Fruit fly (Drosophila melanogaster) whole organism, embryonic: ENCODE measurements around the gene zen.
A peak's percentile ranks its signal among the peaks of the same experiment; 100 is the strongest.

Source experiments
- ATbp ChIP-seq: fragments of 200-800 bp; sonication (Bioruptor generic); optimal IDR thresholded peaks from 2 replicates; lab custom pipeline; 2017; ENCODE audit warnings: missing biosample characterization, mild to moderate bottlenecking, missing genetic modification characterization, missing genetic modification reagents
- Abd-B ChIP-seq: fragments of 200-800 bp; sonication (Bioruptor generic); optimal IDR thresholded peaks from 2 replicates; lab custom pipeline; 2018; ENCODE audit warnings: missing biosample characterization, mild to moderate bottlenecking, missing genetic modification characterization, moderate library complexity
- Bgb ChIP-seq: fragments of 200-800 bp; sonication (Bioruptor generic); IDR thresholded peaks from 2 replicates; pipeline ENCODE4 v1.3.6; 2022; ENCODE audit warnings: missing biosample characterization, missing genetic modification characterization; ENCODE audit not compliant: partially characterized antibody
- CG10959 ChIP-seq: fragments of 200-800 bp; sonication (Bioruptor generic); IDR thresholded peaks from 2 replicates; pipeline ENCODE4 v1.3.6; 2022; ENCODE audit warnings: missing biosample characterization, missing genetic modification characterization
- CG11247 ChIP-seq: fragments of 200-800 bp; sonication (Bioruptor generic); IDR thresholded peaks from 2 replicates; pipeline ENCODE4 v1.3.6; 2022; ENCODE audit warnings: missing biosample characterization, missing genetic modification characterization
- CG11723 ChIP-seq: fragments of 200-800 bp; sonication (Bioruptor generic); optimal IDR thresholded peaks from 2 replicates; lab custom pipeline; 2017; ENCODE audit warnings: missing biosample characterization, mild to moderate bottlenecking, missing genetic modification characterization
- CG14050 ChIP-seq: fragments of 200-800 bp; sonication (Bioruptor generic); IDR thresholded peaks from 3 replicates; pipeline ENCODE4 v1.3.6; 2022; ENCODE audit warnings: missing biosample characterization, missing genetic modification characterization
- CG14860 ChIP-seq: fragments of 200-800 bp; sonication (Bioruptor generic); IDR thresholded peaks from 3 replicates; pipeline ENCODE4 v1.3.6; 2022; ENCODE audit warnings: missing biosample characterization, missing genetic modification characterization; ENCODE audit not compliant: partially characterized antibody
- CG16813 ChIP-seq: fragments of 200-800 bp; sonication (Bioruptor generic); IDR thresholded peaks from 3 replicates; pipeline ENCODE4 v1.3.6; 2022; ENCODE audit warnings: missing biosample characterization, missing genetic modification characterization; ENCODE audit not compliant: partially characterized antibody
- CG16863 ChIP-seq: fragments of 200-800 bp; sonication (Bioruptor generic); optimal IDR thresholded peaks from 3 replicates; lab custom pipeline; 2016; ENCODE audit warnings: missing biosample characterization, missing genetic modification characterization
- CG17568 ChIP-seq: fragments of 200-800 bp; sonication (Bioruptor generic); optimal IDR thresholded peaks from 2 replicates; lab custom pipeline; 2018; ENCODE audit warnings: missing biosample characterization, mild to moderate bottlenecking, missing genetic modification characterization, moderate library complexity
- CG17829 ChIP-seq: fragments of 200-800 bp; optimal IDR thresholded peaks from 2 replicates; lab custom pipeline; 2019; ENCODE audit warnings: missing biosample characterization, mild to moderate bottlenecking, missing genetic modification characterization, moderate library complexity
- CG18262 ChIP-seq: fragments of 200-800 bp; optimal IDR thresholded peaks from 3 replicates; lab custom pipeline; 2019; ENCODE audit warnings: missing biosample characterization, mild to moderate bottlenecking, missing genetic modification characterization, moderate library complexity
- CG18619 ChIP-seq: fragments of 200-800 bp; sonication (Bioruptor generic); optimal IDR thresholded peaks from 3 replicates; lab custom pipeline; 2017; ENCODE audit warnings: missing biosample characterization, mild to moderate bottlenecking, missing genetic modification characterization
- CG2199 ChIP-seq: fragments of 200-800 bp; sonication (Bioruptor generic); IDR thresholded peaks from 3 replicates; pipeline ENCODE4 v1.3.6; 2022; ENCODE audit warnings: missing biosample characterization, missing genetic modification characterization
- CG30403 ChIP-seq: fragments of 200-800 bp; sonication (Bioruptor generic); optimal IDR thresholded peaks from 3 replicates; lab custom pipeline; 2016; ENCODE audit warnings: missing biosample characterization, missing genetic modification characterization
- CG3847 ChIP-seq: fragments of 200-800 bp; sonication (Bioruptor generic); IDR thresholded peaks from 2 replicates; pipeline ENCODE4 v1.3.6; 2022; ENCODE audit warnings: missing biosample characterization, missing genetic modification characterization
- CG6654 ChIP-seq: fragments of 200-800 bp; sonication (Bioruptor generic); optimal IDR thresholded peaks from 2 replicates; lab custom pipeline; 2017; ENCODE audit warnings: missing biosample characterization, mild to moderate bottlenecking, missing genetic modification characterization
- CG6765 ChIP-seq: fragments of 200-800 bp; sonication (Bioruptor generic); optimal IDR thresholded peaks from 3 replicates; lab custom pipeline; 2017; ENCODE audit warnings: missing biosample characterization, mild to moderate bottlenecking, missing genetic modification characterization
- CG8388 ChIP-seq: fragments of 200-800 bp; sonication (Bioruptor generic); optimal IDR thresholded peaks from 2 replicates; lab custom pipeline; 2019; ENCODE audit warnings: missing biosample characterization, mild to moderate bottlenecking, missing genetic modification characterization, moderate library complexity
- CG9727 ChIP-seq: fragments of 200-800 bp; sonication (Bioruptor generic); optimal IDR thresholded peaks from 3 replicates; lab custom pipeline; 2017; ENCODE audit warnings: missing biosample characterization, mild to moderate bottlenecking, missing genetic modification characterization
- CG9797 ChIP-seq: fragments of 200-800 bp; sonication (Bioruptor generic); optimal IDR thresholded peaks from 3 replicates; lab custom pipeline; 2018; ENCODE audit warnings: missing biosample characterization, mild to moderate bottlenecking, missing genetic modification characterization
- CG9817 ChIP-seq: fragments of 200-800 bp; sonication (Bioruptor generic); optimal IDR thresholded peaks from 2 replicates; lab custom pipeline; 2018; ENCODE audit warnings: missing biosample characterization, mild to moderate bottlenecking, missing genetic modification characterization, moderate library complexity
- CTCF ChIP-seq: fragments of 200-800 bp; sonication (Bioruptor generic); optimal IDR thresholded peaks from 2 replicates; lab custom pipeline; 2017; ENCODE audit warnings: missing biosample characterization, mild to moderate bottlenecking, missing genetic modification characterization, moderate library complexity
- Dek ChIP-seq: fragments of 200-800 bp; sonication (Bioruptor generic); optimal IDR thresholded peaks from 3 replicates; lab custom pipeline; 2019; ENCODE audit warnings: missing biosample characterization, mild to moderate bottlenecking, missing genetic modification characterization, moderate library complexity
- Dref ChIP-seq: fragments of 200-800 bp; sonication (Bioruptor generic); IDR thresholded peaks from 2 replicates; pipeline ENCODE4 v1.3.6; 2022; ENCODE audit warnings: missing biosample characterization, missing genetic modification characterization
- Ets97D ChIP-seq: fragments of 200-800 bp; sonication (Bioruptor generic); optimal IDR thresholded peaks from 3 replicates; lab custom pipeline; 2016; ENCODE audit warnings: missing biosample characterization, missing genetic modification characterization
- HLH3B ChIP-seq: fragments of 200-800 bp; sonication (Bioruptor generic); IDR thresholded peaks from 2 replicates; pipeline ENCODE4 v1.3.6; 2022; ENCODE audit warnings: missing biosample characterization, missing genetic modification characterization
- Kr ChIP-seq: fragments of 200-800 bp; sonication (Bioruptor generic); optimal IDR thresholded peaks from 2 replicates; lab custom pipeline; 2017; ENCODE audit warnings: missing biosample characterization, mild to moderate bottlenecking, missing genetic modification characterization
- MBD-R2 ChIP-seq: fragments of 200-800 bp; sonication (Bioruptor generic); IDR thresholded peaks from 2 replicates; pipeline ENCODE4 v1.3.6; 2022; ENCODE audit warnings: missing biosample characterization, missing genetic modification characterization
- Rfx ChIP-seq: fragments of 200-800 bp; sonication (Bioruptor generic); IDR thresholded peaks from 2 replicates; pipeline ENCODE4 v1.3.6; 2022; ENCODE audit warnings: missing biosample characterization, missing genetic modification characterization
- Sox100B ChIP-seq: fragments of 200-800 bp; sonication (Bioruptor generic); optimal IDR thresholded peaks from 3 replicates; lab custom pipeline; 2018; ENCODE audit warnings: missing biosample characterization, mild to moderate bottlenecking, missing genetic modification characterization
- Sry-δ ChIP-seq: fragments of 200-800 bp; sonication (Bioruptor generic); optimal IDR thresholded peaks from 2 replicates; lab custom pipeline; 2016; ENCODE audit warnings: missing biosample characterization, missing genetic modification characterization
- Ssrp ChIP-seq: fragments of 200-800 bp; sonication (Bioruptor generic); optimal IDR thresholded peaks from 2 replicates; lab custom pipeline; 2018; ENCODE audit warnings: missing biosample characterization, mild to moderate bottlenecking, missing genetic modification characterization, moderate library complexity
- ase ChIP-seq: fragments of 200-800 bp; sonication (Bioruptor generic); IDR thresholded peaks from 3 replicates; pipeline ENCODE4 v1.3.6; 2022; ENCODE audit warnings: missing biosample characterization, missing genetic modification characterization
- cad ChIP-seq: fragments of >200 bp; optimal IDR thresholded peaks from 2 replicates; lab custom pipeline; 2017; ENCODE audit warnings: missing biosample characterization, missing genetic modification characterization
- crc ChIP-seq: fragments of 200-800 bp; sonication (Bioruptor generic); optimal IDR thresholded peaks from 2 replicates; lab custom pipeline; 2016; ENCODE audit warnings: missing biosample characterization, missing genetic modification characterization
- dati ChIP-seq: fragments of 200-800 bp; sonication (Bioruptor generic); IDR thresholded peaks from 2 replicates; pipeline ENCODE4 v1.3.6; 2022; ENCODE audit warnings: missing biosample characterization, missing genetic modification characterization
- eve ChIP-seq, 2 experiments: fragments of >200 bp; optimal IDR thresholded peaks; 2 replicates each; lab custom pipeline; 2017; ENCODE audit warnings: missing biosample characterization in 2 of 2, missing genetic modification characterization in 2 of 2
- fd102C ChIP-seq: fragments of 200-800 bp; sonication (Bioruptor generic); optimal IDR thresholded peaks from 2 replicates; lab custom pipeline; 2018; ENCODE audit warnings: missing biosample characterization, mild to moderate bottlenecking, missing genetic modification characterization, moderate library complexity
- hkb ChIP-seq, 2 experiments: fragments of 200-800 bp in 1 of 2; fragments of >200 bp in 1 of 2; sonication (Bioruptor generic) in 1 of 2; IDR thresholded peaks in 1 of 2; optimal IDR thresholded peaks in 1 of 2; 2 replicates each; pipeline versions ENCODE4 v1.3.6 to Lab custom; 2017 to 2022; ENCODE audit warnings: missing biosample characterization in 1 of 2, missing genetic modification characterization in 1 of 2
- kah ChIP-seq: fragments of 200-800 bp; sonication (Bioruptor generic); optimal IDR thresholded peaks from 2 replicates; lab custom pipeline; 2018; ENCODE audit warnings: missing biosample characterization, mild to moderate bottlenecking, missing genetic modification characterization
- nerfin-1 ChIP-seq: fragments of 200-800 bp; sonication (Bioruptor generic); optimal IDR thresholded peaks from 3 replicates; lab custom pipeline; 2019; ENCODE audit warnings: missing biosample characterization, mild to moderate bottlenecking, missing genetic modification characterization, moderate library complexity
- oc ChIP-seq: fragments of 200-800 bp; sonication (Bioruptor generic); optimal IDR thresholded peaks from 2 replicates; lab custom pipeline; 2018; ENCODE audit warnings: missing biosample characterization, mild to moderate bottlenecking, missing genetic modification characterization, moderate library complexity
- pita ChIP-seq: fragments of 200-800 bp; sonication (Bioruptor generic); optimal IDR thresholded peaks from 2 replicates; lab custom pipeline; 2017; ENCODE audit warnings: missing biosample characterization, mild to moderate bottlenecking, missing genetic modification characterization
- pnt ChIP-seq: fragments of 200-800 bp; sonication (Bioruptor generic); optimal IDR thresholded peaks from 3 replicates; lab custom pipeline; 2016; ENCODE audit warnings: missing biosample characterization, missing genetic modification characterization
- pzg ChIP-seq: fragments of 200-800 bp; sonication (Bioruptor generic); optimal IDR thresholded peaks from 3 replicates; lab custom pipeline; 2018; ENCODE audit warnings: missing biosample characterization, mild to moderate bottlenecking, missing genetic modification characterization, moderate library complexity
- ro ChIP-seq: fragments of 200-800 bp; sonication (Bioruptor generic); IDR thresholded peaks from 2 replicates; pipeline ENCODE4 v1.3.6; 2022; ENCODE audit warnings: missing biosample characterization, missing genetic modification characterization
- sd ChIP-seq: fragments of 200-800 bp; sonication (Bioruptor generic); optimal IDR thresholded peaks from 3 replicates; lab custom pipeline; 2018; ENCODE audit warnings: missing biosample characterization, mild to moderate bottlenecking, missing genetic modification characterization, moderate library complexity

The zen gene

DNA sequence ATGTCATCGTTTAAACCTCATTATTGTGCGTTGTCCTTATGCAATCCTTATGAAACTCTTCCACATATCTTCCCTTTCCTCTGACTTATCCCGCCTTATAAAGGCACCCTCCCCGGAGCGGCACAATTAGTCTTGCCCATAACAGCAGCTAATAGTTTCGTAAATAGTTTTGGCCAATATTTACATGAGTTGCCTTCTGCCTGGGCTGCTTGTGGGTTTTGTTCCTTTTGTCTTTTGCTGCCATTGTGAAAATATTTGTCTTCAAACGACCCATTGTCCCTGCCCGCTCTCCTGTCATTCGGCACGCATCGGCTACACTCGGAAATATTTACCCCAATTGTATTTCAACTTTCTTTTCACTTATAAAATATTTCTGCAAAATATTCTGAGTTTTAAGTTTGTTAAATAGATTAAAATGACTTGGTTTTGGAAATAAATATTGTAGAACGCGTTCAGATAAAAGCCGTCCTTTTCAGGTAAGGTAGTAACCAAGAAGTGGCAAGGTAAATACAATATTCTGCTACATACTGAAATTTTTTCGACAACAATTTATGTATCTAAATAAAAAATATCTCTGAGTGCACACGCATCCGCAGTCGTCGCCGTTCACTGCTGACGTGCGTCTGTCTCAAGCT lies 30.3 kb downstream of the zen start (continued):
- TF ChIP-seq ro (GFP tag; lab: Robert Waterston, UW) (no peak), CG6765 (GFP tag; lab: Kevin White, UChicago) (no peak), Kr (peak; percentile 48), hkb (optimal IDR thresholded peaks at IDR 0.05; lab: Kevin White, UChicago) (no peak), hkb (GFP tag; IDR thresholded peaks at IDR 0.05; lab: Robert Waterston, UW) (no peak), Dref (GFP tag; lab: Robert Waterston, UW) (no peak), CG14860 (GFP tag; lab: Robert Waterston, UW) (no peak), CG10959 (GFP tag; lab: Robert Waterston, UW) (0 out of 2 replicates have a peak, but pooled peaks have one; percentile 26), CG18262 (tag; lab: Kevin White, UChicago) (peak; percentile 74), CG9727 (GFP tag; lab: Kevin White, UChicago) (peak; percentile 70), Ssrp (peak; percentile 35), cad (no peak), Dek (tag; lab: Kevin White, UChicago) (no peak), CG30403 (peak; percentile 40), ase (GFP tag; lab: Robert Waterston, UW) (no peak), CG8388 (GFP tag; lab: Kevin White, UChicago) (peak; percentile 42), ATbp (GFP tag; lab: Kevin White, UChicago) (peak; percentile 23), fd102C (GFP tag; lab: Kevin White, UChicago) (peak; percentile 64)

DNA sequence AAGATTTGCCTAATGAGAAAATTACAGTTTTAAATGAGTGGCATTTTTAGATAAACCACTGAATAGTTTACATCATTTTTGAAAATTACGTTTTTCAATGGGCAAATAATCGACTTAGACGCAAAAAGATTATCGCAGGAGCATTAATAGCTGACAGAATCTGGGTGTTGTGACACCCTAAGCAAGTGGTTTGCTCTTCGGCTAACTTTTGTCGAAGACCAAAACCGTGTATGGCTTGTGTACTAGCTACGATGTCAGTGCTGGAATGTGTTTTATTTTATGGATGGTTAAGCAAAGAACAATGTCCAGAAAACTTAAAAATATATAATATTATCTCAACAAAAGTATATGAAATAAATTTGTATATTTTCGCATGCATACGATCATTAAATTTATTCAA lies 45.1 kb downstream of the zen start:
- TF ChIP-seq oc (tag; lab: Kevin White, UChicago) = peak; percentile 27
- no peak for TF ChIP-seq crc (GFP tag; lab: Kevin White, UChicago)
- no peak for TF ChIP-seq CG16863 (GFP tag; lab: Kevin White, UChicago)
- TF ChIP-seq CG14050 = no peak
- no peak for TF ChIP-seq CG18619 (GFP tag; lab: Kevin White, UChicago)
- no peak for TF ChIP-seq dati (GFP tag; lab: Robert Waterston, UW)
- TF ChIP-seq CG17568 (GFP tag; lab: Kevin White, UChicago) = no peak
- TF ChIP-seq CTCF (GFP tag; lab: Kevin White, UChicago) = peak; percentile 85
- peak; percentile 40 for TF ChIP-seq pzg (GFP tag; lab: Kevin White, UChicago)
- peak; percentile 21 for TF ChIP-seq CG17829
- TF ChIP-seq CG16813 (GFP tag; lab: Robert Waterston, UW) = peak; percentile 43; the same call in 1 of the 3 replicates
- TF ChIP-seq Abd-B (GFP tag; lab: Kevin White, UChicago) = peak; percentile 63
- TF ChIP-seq Ets97D (GFP tag; lab: Kevin White, UChicago) = peak; percentile 19
- TF ChIP-seq CG11247 (GFP tag; lab: Robert Waterston, UW) = no peak
- TF ChIP-seq HLH3B (GFP tag; lab: Robert Waterston, UW) = no peak
- no peak for TF ChIP-seq CG9797
- TF ChIP-seq nerfin-1 (tag; lab: Kevin White, UChicago) = peak; percentile 95
- peak; percentile 74; the same call in 1 of the 3 replicates for TF ChIP-seq CG2199 (GFP tag; lab: Robert Waterston, UW)
- TF ChIP-seq pita (GFP tag; lab: Kevin White, UChicago) = peak; percentile 91
- no peak for TF ChIP-seq kah (GFP tag; lab: Kevin White, UChicago)
- TF ChIP-seq CG9817 (tag; lab: Kevin White, UChicago) = peak; percentile 7
- TF ChIP-seq CG30403 = peak; percentile 3
- no peak for TF ChIP-seq CG6654 (GFP tag; lab: Kevin White, UChicago)
- TF ChIP-seq Sry-δ (GFP tag; lab: Kevin White, UChicago) = peak; percentile 31
- TF ChIP-seq eve (GFP tag; optimal IDR thresholded peaks at IDR 0.05; lab: Kevin White, UChicago) = no peak
- 0 out of 2 replicates have a peak, but pooled peaks have one; percentile 15 for TF ChIP-seq CG3847 (GFP tag; lab: Robert Waterston, UW)
- peak; percentile 58 for TF ChIP-seq Bgb
- TF ChIP-seq CG11723 (GFP tag; lab: Kevin White, UChicago) = no peak
- TF ChIP-seq MBD-R2 = peak; percentile 17; the same call in 1 of the 2 replicates
- peak; percentile 6 for TF ChIP-seq pnt
- TF ChIP-seq Rfx (GFP tag; lab: Robert Waterston, UW) = peak; percentile 61
- TF ChIP-seq sd (tag; lab: Kevin White, UChicago) = peak; percentile 80
- TF ChIP-seq Sox100B (GFP tag; lab: Kevin White, UChicago) = no peak
